Worm (Caenorhabditis elegans): ENCODE data around the gene C04G6.13.

ce11 chrII:5048185-5048795 lies 45.8 kb upstream of the C04G6.13 start:
- no peak for TF ChIP-seq ref-1 (GFP tag; conservative IDR thresholded peaks at IDR 0.05)
- no peak for TF ChIP-seq tab-1 (GFP tag; IDR thresholded peaks at IDR 0.05)
- TF ChIP-seq klf-2 (GFP tag; conservative IDR thresholded peaks at IDR 0.05) = no peak
- TF ChIP-seq cog-1 (tag; optimal IDR thresholded peaks at IDR 0.05) = no peak
- no peak for TF ChIP-seq flt-1 (GFP tag; IDR thresholded peaks at IDR 0.05)
- no peak for TF ChIP-seq ztf-23 (GFP tag; IDR thresholded peaks at IDR 0.05)
- TF ChIP-seq med-1 (GFP tag; optimal IDR thresholded peaks at IDR 0.05; ENCODE audit: insufficient read depth) = no peak
- no peak for TF ChIP-seq T22C8.4 (GFP tag; IDR thresholded peaks at IDR 0.05)
